Fruit fly (Drosophila melanogaster): Measurements from ENCODE around the gene RagA-B.

RagA-B gene

DNA sequence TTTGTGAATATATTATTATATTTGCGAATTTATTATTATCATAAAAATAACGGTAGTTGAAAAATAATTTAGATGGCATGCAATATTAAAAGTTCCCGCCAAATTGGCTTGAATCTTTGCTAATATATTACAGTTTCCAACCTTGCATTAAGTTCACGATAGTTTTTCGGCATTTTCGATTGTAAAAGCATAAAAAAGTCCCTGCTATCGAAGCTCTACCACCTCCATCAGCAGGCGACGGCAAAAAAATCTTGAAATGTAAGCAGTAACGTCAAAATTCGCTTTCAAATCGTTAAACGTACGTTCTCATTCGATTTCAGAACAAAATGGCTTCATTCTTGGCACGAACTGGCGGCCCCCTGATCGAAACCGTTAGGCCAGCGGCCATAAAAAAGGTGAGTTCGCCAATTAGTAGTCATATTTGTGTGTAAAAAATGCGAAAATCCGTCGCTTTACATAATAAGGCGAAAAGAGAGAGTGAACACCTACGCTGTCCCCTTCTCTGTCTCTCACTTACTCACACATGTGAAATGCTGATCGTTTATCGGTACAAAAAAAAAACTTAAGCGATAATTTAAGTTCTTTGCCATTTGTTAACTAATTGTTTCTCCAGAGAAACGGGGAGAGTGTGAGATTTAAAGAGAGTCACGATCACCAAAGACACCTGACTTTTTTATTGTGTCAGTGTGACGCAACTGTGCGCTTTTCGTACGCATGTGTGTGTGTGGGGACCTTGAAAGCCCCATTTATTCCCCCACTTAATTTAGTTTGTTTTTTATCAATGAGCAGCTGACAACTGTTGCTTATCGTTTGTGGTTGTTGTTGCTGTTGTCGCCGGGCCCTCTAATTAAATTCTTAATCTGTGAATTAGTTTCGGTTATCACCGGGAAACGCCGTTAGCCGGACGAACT is 45.4 kb downstream of the RagA-B start, which contains the start of gene ScsbetaA (continued):
- TF ChIP-seq da (GFP tag; optimal IDR thresholded peaks at IDR 0.05) (no peak), CG12942 (GFP tag; optimal IDR thresholded peaks at IDR 0.05) (no peak), CG18262 (tag; optimal IDR thresholded peaks at IDR 0.05) (no peak), CG8924 (tag; optimal IDR thresholded peaks at IDR 0.05) (no peak), amos (GFP tag; IDR thresholded peaks at IDR 0.05; ENCODE audit: partially characterized antibody) (peak; percentile 88; the same call in 1 of the 2 replicates), tna (GFP tag; IDR thresholded peaks at IDR 0.05; ENCODE audit: partially characterized antibody) (peak; percentile 66), CG7839 (tag; optimal IDR thresholded peaks at IDR 0.05) (peak; percentile 10), CG4617 (GFP tag; optimal IDR thresholded peaks at IDR 0.05; ENCODE audit: borderline replicate concordance) (no peak), CG10147 (GFP tag; optimal IDR thresholded peaks at IDR 0.05) (no peak), CG16863 (GFP tag; optimal IDR thresholded peaks at IDR 0.05) (no peak), Sry-β (GFP tag; optimal IDR thresholded peaks at IDR 0.05) (peak; percentile 3), CG9437 (GFP tag; optimal IDR thresholded peaks at IDR 0.05) (no peak), bigmax (GFP tag; optimal IDR thresholded peaks at IDR 0.05) (no peak), Hr39 (optimal IDR thresholded peaks at IDR 0.05) (no peak), Med (GFP tag) (peak; percentile 75), nom (GFP tag; optimal IDR thresholded peaks at IDR 0.05) (peak; percentile 34), CG5245 (GFP tag; optimal IDR thresholded peaks at IDR 0.05) (no peak), CG14050 (GFP tag; IDR thresholded peaks at IDR 0.05) (no peak), dpn (GFP tag; optimal IDR thresholded peaks at IDR 0.05) (peak in 1 of 2 experiments; percentile 8), CG4328 (GFP tag; optimal IDR thresholded peaks at IDR 0.05) (no peak), CG11456 (GFP tag; IDR thresholded peaks at IDR 0.05) (no peak), Hey (tag; optimal IDR thresholded peaks at IDR 0.05) (no peak), fu2 (GFP tag; optimal IDR thresholded peaks at IDR 0.05) (no peak), CG2875 (GFP tag; optimal IDR thresholded peaks at IDR 0.05) (no peak), bcd (GFP tag; optimal IDR thresholded peaks at IDR 0.05) (no peak), CG18011 (GFP tag; optimal IDR thresholded peaks at IDR 0.05) (no peak), HLH4C (GFP tag; IDR thresholded peaks at IDR 0.05; ENCODE audit: partially characterized antibody) (peak; percentile 75), CG16815 (GFP tag; optimal IDR thresholded peaks at IDR 0.05) (no peak), Bteb2 (GFP tag; optimal IDR thresholded peaks at IDR 0.05) (no peak), vfl (GFP tag; optimal IDR thresholded peaks at IDR 0.05) (peak; percentile 2), crp (GFP tag; optimal IDR thresholded peaks at IDR 0.05) (peak in 1 of 2 experiments; percentile 14), CG14710 (tag; optimal IDR thresholded peaks at IDR 0.05) (peak; percentile 32), CG2202 (tag; optimal IDR thresholded peaks at IDR 0.05) (no peak), Eip74EF (GFP tag; optimal IDR thresholded peaks at IDR 0.05) (no peak), CG8478 (optimal IDR thresholded peaks at IDR 0.05) (no peak), pan (optimal IDR thresholded peaks at IDR 0.05) (no peak), pan (GFP tag; optimal IDR thresholded peaks at IDR 0.05 in 1 of 2, IDR thresholded peaks at IDR 0.05 in 1 of 2) (no peak), CG1603 (tag; optimal IDR thresholded peaks at IDR 0.05) (peak; percentile 70), dm (GFP tag; optimal IDR thresholded peaks at IDR 0.05) (no peak), CG33557 (GFP tag; optimal IDR thresholded peaks at IDR 0.05) (no peak), sna (GFP tag; IDR thresholded peaks at IDR 0.05; ENCODE audit: partially characterized antibody) (peak; percentile 65; the same call in 1 of the 2 replicates), hth (optimal IDR thresholded peaks at IDR 0.05) (no peak), PHDP (tag; optimal IDR thresholded peaks at IDR 0.05) (no peak), CG13775 (GFP tag; optimal IDR thresholded peaks at IDR 0.05) (no peak), Atf3 (GFP tag; optimal IDR thresholded peaks at IDR 0.05) (no peak), ranshi (GFP tag; IDR thresholded peaks at IDR 0.05) (no peak), sob (GFP tag; IDR thresholded peaks at IDR 0.05) (peak; percentile 37; the same call in 1 of the 2 replicates), HHEX (GFP tag; optimal IDR thresholded peaks at IDR 0.05) (no peak)
